Fruit fly (Drosophila melanogaster) whole organism: ENCODE results near the gene Spn75F.

ENCODE experiments used
- CG8478 ChIP-seq: fragments of >200 bp; optimal IDR thresholded peaks from 2 replicates; lab custom pipeline; 2018; ENCODE audit warnings: inconsistent platforms
- Dll ChIP-seq: fragments of >200 bp; optimal IDR thresholded peaks from 2 replicates; lab custom pipeline; 2017
- EcR ChIP-seq, 2 experiments: fragments of >200 bp; optimal IDR thresholded peaks; 2 replicates each; lab custom pipeline; 2017; ENCODE audit warnings: missing biosample characterization in 2 of 2, missing genetic modification characterization in 2 of 2, missing genetic modification reagents in 2 of 2
- pan ChIP-seq: fragments of >200 bp; optimal IDR thresholded peaks from 2 replicates; lab custom pipeline; 2017
- psq ChIP-seq: fragments of >200 bp; optimal IDR thresholded peaks from 2 replicates; lab custom pipeline; 2017
- usp ChIP-seq: fragments of >200 bp; optimal IDR thresholded peaks from 2 replicates; lab custom pipeline; 2017; ENCODE audit warnings: missing biosample characterization, missing genetic modification characterization, mixed read lengths

The Spn75F gene

DNA sequence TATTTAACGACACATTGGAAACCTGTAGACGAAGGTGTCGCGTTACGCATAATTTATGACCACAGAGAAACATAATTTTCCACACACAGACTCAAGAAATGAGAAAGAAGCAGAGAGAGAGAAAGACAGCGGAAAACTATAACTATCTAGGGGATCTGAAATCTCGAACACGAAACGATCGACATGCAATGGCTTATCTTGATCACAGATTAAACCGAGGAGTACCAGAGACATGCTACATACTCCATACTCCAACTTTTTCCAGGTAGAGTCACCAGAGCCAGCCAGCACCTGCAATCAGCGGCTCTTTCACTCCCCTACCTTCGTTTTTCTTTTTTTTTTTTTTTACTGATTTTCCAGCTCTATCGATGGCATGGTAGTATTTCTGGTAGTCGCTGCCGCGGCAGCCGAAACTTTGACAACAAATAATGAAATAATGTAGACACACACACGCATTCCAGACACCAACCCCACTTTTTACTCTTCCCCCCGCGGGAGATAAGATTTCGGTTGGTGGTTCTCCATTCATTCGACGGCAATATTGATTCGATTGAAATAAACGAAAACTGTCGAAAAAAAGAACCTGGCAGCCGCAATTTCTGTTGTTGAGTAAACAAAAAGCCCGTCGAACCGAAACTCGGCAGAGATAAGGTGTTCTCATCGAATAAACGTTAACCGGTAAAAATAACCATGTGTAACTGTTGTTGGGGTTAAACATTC is 39.4 kb upstream of the Spn75F start:
- TF ChIP-seq Dll (no peak), EcR (GFP tag; optimal IDR thresholded peaks at IDR 0.05; lab: Kevin White, UChicago) (no peak), CG8478 (lab: Kevin White, UChicago) (no peak), usp (GFP tag; lab: Kevin White, UChicago) (no peak), psq (lab: Kevin White, UChicago) (no peak), pan (lab: Kevin White, UChicago) (no peak)

DNA sequence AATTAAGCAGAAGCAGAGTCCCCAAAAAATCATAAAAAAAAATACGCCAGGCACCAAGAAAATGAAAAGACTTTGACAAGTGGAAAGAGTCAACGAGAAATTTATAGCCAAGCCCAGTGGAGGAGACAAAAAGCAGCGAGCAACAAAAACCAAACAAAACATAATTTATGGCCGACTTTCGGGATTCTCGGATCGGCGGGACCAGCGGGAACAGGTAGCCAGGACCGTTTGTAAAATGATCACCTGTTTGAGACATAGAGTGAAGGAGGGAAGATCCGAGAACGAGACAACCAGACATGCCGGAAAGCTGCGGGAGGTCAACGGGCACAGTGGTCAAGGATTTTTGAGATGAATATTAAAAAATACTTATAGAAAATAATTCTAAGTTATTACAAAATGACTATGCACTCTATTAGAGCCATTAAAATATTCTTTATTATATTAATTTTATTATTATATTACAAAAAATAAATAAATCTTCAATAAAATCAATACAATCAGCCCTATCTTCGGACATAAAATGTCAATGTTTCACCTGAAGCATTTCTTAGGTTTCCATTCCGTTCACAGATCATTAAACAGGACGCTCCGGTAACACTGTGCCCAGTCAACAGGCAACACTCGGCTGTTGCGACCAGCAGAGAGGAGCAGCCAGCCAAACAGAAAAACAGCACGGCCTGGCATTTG is 38.3 kb upstream of the Spn75F start:
- TF ChIP-seq usp (GFP tag; lab: Kevin White, UChicago) (no peak), EcR (GFP tag; optimal IDR thresholded peaks at IDR 0.05; lab: Kevin White, UChicago) (no peak), CG8478 (lab: Kevin White, UChicago) (no peak), psq (lab: Kevin White, UChicago) (no peak), Dll (no peak), pan (lab: Kevin White, UChicago) (no peak)

DNA sequence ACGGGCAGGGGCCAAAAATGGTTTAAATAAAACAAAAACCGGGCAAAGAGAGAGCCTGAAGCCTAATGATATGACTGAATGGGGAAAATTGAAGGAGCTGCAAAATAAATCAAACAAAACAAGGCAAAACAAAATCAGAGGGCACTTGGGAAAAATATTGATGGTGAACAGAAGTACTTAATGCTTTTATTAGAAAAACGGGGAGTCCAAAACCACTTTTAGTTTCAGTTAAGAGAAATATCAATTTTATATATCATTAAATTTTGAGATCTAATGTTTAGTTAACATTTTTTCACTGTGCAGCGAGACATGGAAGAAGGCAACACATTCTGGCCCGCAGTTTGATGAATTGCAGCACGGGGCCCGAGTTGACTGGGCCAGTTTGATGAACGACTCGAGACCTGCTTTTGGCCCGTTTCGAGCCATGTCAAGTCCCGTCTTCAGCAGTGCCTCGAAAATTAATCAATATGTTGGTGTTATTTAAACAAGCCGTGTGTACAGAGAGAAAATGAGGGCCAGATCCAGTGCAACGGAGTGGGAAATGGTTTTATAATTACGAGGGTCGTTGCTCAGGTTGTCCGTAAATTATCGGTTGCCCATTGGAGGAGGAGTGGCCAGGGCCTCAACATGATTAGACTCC is 37.0 kb upstream of the Spn75F start:
- TF ChIP-seq Dll (peak; percentile 34), EcR (GFP tag; optimal IDR thresholded peaks at IDR 0.05; lab: Kevin White, UChicago) (no peak)

DNA sequence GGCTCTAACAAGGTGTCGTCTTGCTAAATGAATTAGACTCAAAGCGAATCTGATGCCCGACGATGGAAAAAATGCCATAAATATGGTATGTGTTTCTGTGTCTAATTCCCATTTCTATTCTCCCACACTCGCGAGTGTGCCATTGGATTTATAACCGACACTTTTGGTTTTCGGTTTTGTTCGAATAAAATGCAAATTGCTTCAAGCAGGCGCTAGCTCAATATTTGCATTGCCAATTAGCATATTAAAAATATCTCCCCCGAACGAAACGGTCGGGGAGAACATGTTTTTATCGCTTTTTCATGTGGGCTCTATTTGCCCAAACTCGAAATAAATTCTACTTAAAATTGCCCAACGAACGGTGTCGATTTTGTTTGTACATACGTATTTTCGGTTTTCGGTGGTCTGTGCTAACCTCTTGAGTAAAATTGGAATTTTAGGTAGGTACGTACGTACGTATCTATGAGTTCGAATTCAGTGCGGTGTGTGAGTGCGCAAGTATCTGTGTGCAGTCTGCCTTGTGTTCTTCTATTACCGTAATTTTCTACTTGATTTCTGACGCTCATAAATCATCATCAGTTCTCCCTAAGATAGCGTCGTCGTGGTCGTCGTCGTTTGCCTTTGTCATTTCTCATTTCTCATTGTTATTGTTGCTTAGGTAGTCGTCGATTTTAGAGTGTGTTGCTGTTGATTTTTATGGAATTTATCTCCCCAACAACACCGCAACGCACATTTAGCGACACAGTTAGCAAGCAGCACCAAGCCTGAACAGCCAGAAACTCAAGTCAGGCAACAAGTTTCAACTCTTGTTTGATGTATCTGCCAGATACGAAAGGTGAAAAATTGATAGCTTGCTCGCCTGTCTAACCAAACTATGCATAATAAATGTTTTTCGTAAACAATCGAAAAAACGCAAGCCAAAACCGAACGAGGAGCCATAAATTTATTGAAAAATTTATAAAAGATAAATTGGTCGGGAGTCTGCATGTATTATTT is 35.6 kb upstream of the Spn75F start:
- TF ChIP-seq usp (GFP tag; lab: Kevin White, UChicago) (no peak), CG8478 (lab: Kevin White, UChicago) (no peak), psq (lab: Kevin White, UChicago) (no peak), pan (lab: Kevin White, UChicago) (no peak), Dll (no peak), EcR (GFP tag; optimal IDR thresholded peaks at IDR 0.05; lab: Kevin White, UChicago) (no peak)

DNA sequence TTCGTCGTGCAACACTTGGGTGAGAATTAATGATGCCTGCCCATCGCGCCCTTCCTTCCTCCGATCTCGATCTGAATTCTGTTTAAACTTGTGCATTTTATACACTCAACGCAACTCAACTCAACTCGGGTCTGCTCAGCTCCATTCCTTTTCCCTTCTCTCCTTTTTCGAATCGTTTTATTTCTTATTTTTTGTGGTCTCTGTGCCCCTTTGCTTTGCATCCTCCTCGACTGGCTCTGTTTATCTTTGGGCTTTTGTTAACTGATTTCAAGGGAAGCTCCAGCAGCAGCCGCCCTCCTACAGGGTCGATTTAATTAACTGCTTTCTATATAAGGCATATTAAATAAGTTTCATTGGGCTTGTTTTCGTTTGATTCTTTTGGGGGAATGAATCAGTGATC is 34.3 kb upstream of the Spn75F start:
- TF ChIP-seq Dll (no peak), usp (GFP tag; lab: Kevin White, UChicago) (no peak), psq (lab: Kevin White, UChicago) (no peak), CG8478 (lab: Kevin White, UChicago) (no peak), EcR (GFP tag; optimal IDR thresholded peaks at IDR 0.05; lab: Kevin White, UChicago) (no peak), pan (lab: Kevin White, UChicago) (no peak)

DNA sequence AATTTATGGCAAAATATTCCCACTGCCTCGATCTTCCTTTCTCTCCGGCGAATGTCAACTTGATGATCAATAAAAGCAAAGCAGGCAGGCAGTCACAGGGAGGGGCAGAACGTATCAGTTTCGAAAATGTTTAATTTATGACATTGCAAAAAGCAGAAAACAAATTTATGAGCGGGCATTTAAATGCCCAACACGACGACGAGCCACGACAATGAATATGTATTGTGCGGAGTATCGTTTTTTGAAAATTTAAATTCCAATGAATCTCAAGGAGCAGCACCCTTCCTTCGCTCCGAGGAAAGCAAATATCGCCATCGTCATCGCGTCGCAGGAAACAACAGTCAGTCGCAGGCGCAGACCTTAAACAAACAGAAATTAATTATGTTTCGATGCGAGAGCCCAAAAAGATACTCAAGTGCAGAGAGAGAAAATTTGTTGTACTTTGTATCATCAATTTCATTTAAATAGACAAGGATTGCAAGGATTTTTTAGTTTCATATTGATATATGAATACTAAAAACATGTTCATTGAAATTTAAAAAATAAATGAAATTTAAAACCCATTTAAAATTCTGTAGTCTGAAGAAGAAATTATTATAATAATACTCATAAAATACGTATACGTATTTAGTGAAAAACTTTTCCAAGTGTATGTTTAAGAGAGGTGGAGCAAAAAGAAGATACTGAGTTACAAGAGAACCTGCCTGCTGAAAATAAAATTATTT is 33.3 kb upstream of the Spn75F start:
- TF ChIP-seq CG8478 (lab: Kevin White, UChicago) (no peak), usp (GFP tag; lab: Kevin White, UChicago) (no peak), EcR (GFP tag; optimal IDR thresholded peaks at IDR 0.05; lab: Kevin White, UChicago) (no peak), psq (lab: Kevin White, UChicago) (no peak), Dll (no peak), pan (lab: Kevin White, UChicago) (no peak)

dm6 chr3L:19161291-19161690 is 31.8 kb upstream of the Spn75F start:
- no peak for TF ChIP-seq usp (GFP tag; lab: Kevin White, UChicago)
- TF ChIP-seq Dll: no peak
- no peak for TF ChIP-seq EcR (GFP tag; optimal IDR thresholded peaks at IDR 0.05; lab: Kevin White, UChicago)
- no peak for TF ChIP-seq CG8478 (lab: Kevin White, UChicago)
- TF ChIP-seq psq (lab: Kevin White, UChicago): no peak
- TF ChIP-seq pan (lab: Kevin White, UChicago): no peak

DNA sequence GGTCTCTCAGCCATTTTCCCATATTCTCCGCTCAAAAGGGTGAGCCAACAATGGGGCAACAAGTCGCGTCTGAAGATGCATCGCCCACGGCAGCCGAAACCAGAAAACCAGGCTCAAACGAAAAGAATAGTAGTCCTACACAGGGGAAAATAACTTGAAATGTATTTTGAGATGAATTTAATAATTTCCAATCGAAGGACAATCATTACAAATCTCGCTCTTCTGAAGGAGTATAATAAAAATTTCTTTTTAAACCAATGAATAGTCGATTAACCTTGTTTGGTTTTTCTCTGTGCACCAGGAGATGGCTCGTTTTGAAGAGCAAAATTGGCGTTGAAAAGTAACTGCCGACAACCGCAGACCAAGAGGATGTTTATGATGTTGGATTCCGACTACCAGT is 30.4 kb upstream of the Spn75F start:
- TF ChIP-seq Dll (no peak), CG8478 (lab: Kevin White, UChicago) (no peak), pan (lab: Kevin White, UChicago) (no peak), usp (GFP tag; lab: Kevin White, UChicago) (no peak), psq (lab: Kevin White, UChicago) (no peak), EcR (GFP tag; optimal IDR thresholded peaks at IDR 0.05; lab: Kevin White, UChicago) (no peak)

dm6 chr3L:19158343-19158742 is 28.9 kb upstream of the Spn75F start:
- TF ChIP-seq Dll: no peak
- TF ChIP-seq usp (GFP tag; lab: Kevin White, UChicago): no peak
- no peak for TF ChIP-seq psq (lab: Kevin White, UChicago)
- no peak for TF ChIP-seq CG8478 (lab: Kevin White, UChicago)
- no peak for TF ChIP-seq EcR (GFP tag; optimal IDR thresholded peaks at IDR 0.05; lab: Kevin White, UChicago)
- TF ChIP-seq pan (lab: Kevin White, UChicago): no peak

dm6 chr3L:19156263-19156662 is 26.8 kb upstream of the Spn75F start:
- no peak for TF ChIP-seq CG8478 (lab: Kevin White, UChicago)
- no peak for TF ChIP-seq Dll
- no peak for TF ChIP-seq usp (GFP tag; lab: Kevin White, UChicago)
